Worm (Caenorhabditis elegans): ENCODE results near the gene C17H11.6.

Gene C17H11.6

DNA sequence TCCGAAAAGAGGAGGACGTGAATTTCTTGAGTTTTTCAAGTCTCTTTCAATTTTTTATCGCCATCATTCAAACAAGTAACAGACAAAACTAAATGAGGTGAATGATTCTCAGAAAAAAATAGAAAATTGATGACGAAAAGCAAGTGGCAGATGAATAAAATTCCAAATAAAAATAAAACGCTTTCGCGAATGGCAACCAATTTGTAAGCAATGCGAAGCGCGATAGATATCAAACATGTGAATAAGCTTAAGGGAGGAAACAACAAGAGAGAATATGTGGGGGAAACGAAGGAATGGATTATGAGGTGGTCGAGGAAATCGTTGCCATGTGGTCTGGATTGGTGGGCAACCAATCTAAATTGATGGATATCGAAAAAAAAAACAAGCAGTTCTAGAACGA, 891 bp upstream of the C17H11.6 start:
- TF ChIP-seq hlh-12 (tag; optimal IDR thresholded peaks at IDR 0.05) (no peak), nhr-120 (GFP tag; IDR thresholded peaks at IDR 0.05) (no peak), lsl-1 (GFP tag; optimal IDR thresholded peaks at IDR 0.05) (no peak), hmg-1.2 (GFP tag; IDR thresholded peaks at IDR 0.05) (no peak), snpc-3.4 (tag; optimal IDR thresholded peaks at IDR 0.05) (no peak), tlf-1 (GFP tag; optimal IDR thresholded peaks at IDR 0.05) (no peak)

- TF ChIP-seq ceh-27 (GFP tag; optimal IDR thresholded peaks at IDR 0.05) (peak; percentile 23), rcor-1 (GFP tag; IDR thresholded peaks at IDR 0.05) (no peak)
Measured at ce11 chrX:8201210-8201609, 2.4 kb downstream of the C17H11.6 start.

ce11 chrX:8200206-8200605, 3.4 kb downstream of the C17H11.6 start:
- TF ChIP-seq egrh-3 (GFP tag; IDR thresholded peaks at IDR 0.05) (no peak), efl-1 (GFP tag; optimal IDR thresholded peaks at IDR 0.05) (no peak)

DNA sequence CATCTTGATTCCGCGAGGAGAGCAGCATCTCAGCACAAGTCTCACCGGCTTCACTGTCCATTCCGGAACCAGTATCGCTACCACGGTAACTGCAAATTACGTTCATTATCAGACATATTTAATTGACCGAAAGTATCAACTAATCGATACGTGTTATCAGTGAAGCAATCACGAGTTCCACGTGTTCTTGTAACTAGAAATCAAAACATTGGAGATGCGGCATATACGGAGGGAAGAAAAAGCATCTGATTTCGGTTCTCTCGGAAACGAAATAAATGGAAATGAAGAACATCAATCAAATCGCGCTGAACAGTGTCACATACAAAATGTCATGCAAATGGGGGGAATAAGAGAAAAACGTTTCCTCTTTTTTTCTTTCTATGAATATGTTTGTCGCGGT, 10.4 kb downstream of the C17H11.6 start:
- TF ChIP-seq C06A6.2 (GFP tag; conservative IDR thresholded peaks at IDR 0.05) (no peak), cebp-1 (GFP tag; IDR thresholded peaks at IDR 0.05) (no peak), cebp-1 (tag; optimal IDR thresholded peaks at IDR 0.05) (peak; percentile 16), let-607 (tag; optimal IDR thresholded peaks at IDR 0.05) (peak; percentile 53 to 65), unc-62 (GFP tag; optimal IDR thresholded peaks at IDR 0.05) (no peak), nhr-80 (tag; optimal IDR thresholded peaks at IDR 0.05) (peak; percentile 59), egrh-3 (GFP tag; IDR thresholded peaks at IDR 0.05) (no peak), tbp1 (GFP tag; optimal IDR thresholded peaks at IDR 0.05) (peak; percentile 7), hsf-1 (GFP tag; IDR thresholded peaks at IDR 0.05) (no peak)

DNA sequence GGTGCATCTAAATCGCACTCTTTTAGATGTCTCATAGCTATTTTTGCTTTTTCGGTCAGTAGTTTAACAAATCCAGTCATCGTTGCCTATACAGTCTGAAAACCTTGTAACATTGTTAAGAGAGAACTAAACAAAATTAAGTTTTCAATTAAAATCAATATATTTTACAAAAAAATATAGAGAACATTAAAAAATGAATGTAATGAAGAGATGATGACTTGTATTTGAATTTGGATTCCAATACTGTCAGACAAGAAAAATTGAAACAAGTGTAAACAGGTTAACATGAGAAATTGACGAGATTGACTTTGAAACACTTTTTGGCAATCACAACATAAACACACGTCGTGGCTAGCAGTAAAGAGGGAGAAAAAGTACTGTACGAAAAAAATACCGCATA, 18.5 kb downstream of the C17H11.6 start, which contains the start of gene C17H11.5:
TSS of gene C17H11.5 (minus strand) at position 101 of the 400 bp plus-strand sequence.
- TF ChIP-seq pha-4 (tag; optimal IDR thresholded peaks at IDR 0.05) = no peak
- TF ChIP-seq dpl-1 (GFP tag; optimal IDR thresholded peaks at IDR 0.05) = no peak

- TF ChIP-seq ceh-91 (GFP tag; IDR thresholded peaks at IDR 0.05) (peak; percentile 62; the same call in 1 of the 2 replicates), egrh-3 (GFP tag; IDR thresholded peaks at IDR 0.05) (peak; percentile 94), nhr-120 (GFP tag; IDR thresholded peaks at IDR 0.05) (peak; percentile 67; the same call in 1 of the 2 replicates), egl-18 (GFP tag; IDR thresholded peaks at IDR 0.05) (0 out of 2 replicates have a peak, but pooled peaks have one; percentile 9), F33H1.4 (GFP tag; IDR thresholded peaks at IDR 0.05) (peak; percentile 31; the same call in 1 of the 2 replicates), nfyb-1 (GFP tag; IDR thresholded peaks at IDR 0.05) (peak; percentile 67), madf-3 (GFP tag; IDR thresholded peaks at IDR 0.05) (peak; percentile 60; the same call in 1 of the 2 replicates), ztf-25 (GFP tag; IDR thresholded peaks at IDR 0.05) (0 out of 2 replicates have a peak, but pooled peaks have one; percentile 36), ekl-4 (GFP tag; IDR thresholded peaks at IDR 0.05) (peak; percentile 33; the same call in 1 of the 2 replicates), B0019.2 (GFP tag; conservative IDR thresholded peaks at IDR 0.05) (peak; percentile 44; the same call in 1 of the 2 replicates), ceh-58 (GFP tag; IDR thresholded peaks at IDR 0.05) (0 out of 2 replicates have a peak, but pooled peaks have one; percentile 4), zfh-2 (GFP tag; conservative IDR thresholded peaks at IDR 0.05) (peak; percentile 68)
Measured at ce11 chrX:8181590-8182311, 21.8 kb downstream of the C17H11.6 start, which contains the start of gene C17H11.4. Gene C17H11.4, minus strand, starts transcription at chrX:8181640.
